Worm (Caenorhabditis elegans) whole organism, L2 larva: Measurements from ENCODE around the gene F48G7.12.

Source experiments
- C34F6.9 ChIP-seq: fragments of 150-350 bp; optimal IDR thresholded peaks from 2 replicates; lab custom pipeline; 2014; ENCODE audit warnings: missing biosample characterization, missing genetic modification characterization
- ceh-16 ChIP-seq: fragments of 150-350 bp; optimal IDR thresholded peaks from 2 replicates; lab custom pipeline; 2014; ENCODE audit warnings: missing biosample characterization, missing genetic modification characterization
- elt-1 ChIP-seq: fragments of 150-350 bp; optimal IDR thresholded peaks from 2 replicates; lab custom pipeline; 2014; ENCODE audit warnings: missing biosample characterization, missing genetic modification characterization
- nhr-12 ChIP-seq: fragments of 150-350 bp; optimal IDR thresholded peaks from 2 replicates; lab custom pipeline; 2014; ENCODE audit warnings: missing biosample characterization, missing genetic modification characterization
- nhr-23 ChIP-seq: fragments of 150-350 bp; optimal IDR thresholded peaks from 2 replicates; lab custom pipeline; 2014; ENCODE audit warnings: missing biosample characterization, missing genetic modification reagents, missing genetic modification characterization
- nhr-25 ChIP-seq: fragments of 150-350 bp; sonication (generic microtip); optimal IDR thresholded peaks from 3 replicates; lab custom pipeline; 2014; ENCODE audit warnings: missing biosample characterization, missing genetic modification characterization
- sma-9 ChIP-seq, 2 experiments: fragments of 150-350 bp in 1 of 2; sonication (generic microtip) in 1 of 2; optimal IDR thresholded peaks; 2 replicates each; lab custom pipeline; 2014 to 2016; ENCODE audit warnings: missing genetic modification characterization in 2 of 2, mild to moderate bottlenecking in 1 of 2, missing biosample characterization in 1 of 2, missing compliant biosample characterization in 1 of 2, missing genetic modification reagents in 1 of 2, moderate library complexity in 1 of 2

Gene F48G7.12

DNA sequence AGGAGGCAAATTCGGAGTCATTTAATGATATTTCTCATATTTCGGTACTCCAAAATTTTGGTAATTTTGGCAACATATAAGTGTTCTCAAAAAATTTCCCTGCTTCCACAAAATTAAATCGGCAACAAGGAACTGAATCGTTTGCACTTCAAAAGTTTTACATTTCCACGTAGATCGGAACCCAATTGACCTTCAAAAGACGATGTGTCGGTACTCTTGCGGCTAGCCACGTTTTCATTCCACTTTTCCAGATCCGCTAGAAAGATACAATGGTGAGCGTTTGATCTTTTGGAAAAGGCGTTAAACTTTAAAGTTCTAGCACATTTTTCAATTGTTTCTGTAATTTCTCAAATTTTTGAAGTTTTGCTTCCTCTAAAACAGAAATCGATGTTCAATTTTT, 49.1 kb downstream of the F48G7.12 start:
- no peak for TF ChIP-seq C34F6.9 (tag; lab: Kevin White, UChicago)
- TF ChIP-seq nhr-23: no peak
- no peak for TF ChIP-seq nhr-25 (tag; lab: Kevin White, UChicago)
- TF ChIP-seq nhr-12 (tag; lab: Kevin White, UChicago): no peak
- peak; percentile 83 for TF ChIP-seq ceh-16 (tag; lab: Kevin White, UChicago)
- TF ChIP-seq elt-1 (tag; lab: Kevin White, UChicago): peak; percentile 29
- peak; percentile 76 for TF ChIP-seq sma-9 (GFP tag; optimal IDR thresholded peaks at IDR 0.05; lab: Kevin White, UChicago)
- TF ChIP-seq sma-9 (tag; optimal IDR thresholded peaks at IDR 0.05; lab: Kevin White, UChicago): no peak
- TF ChIP-seq, all 48 proteins: peak for 3
